Worm (Caenorhabditis elegans): Measurements from ENCODE around the gene ZK938.10.

Gene ZK938.10

ce11 chrII:9845239-9845638, 5.6 kb downstream of the ZK938.10 start, which contains the start of gene chil-9:
Gene chil-9, minus strand, starts transcription at chrII:9845339.
- TF ChIP-seq flt-1 (GFP tag; IDR thresholded peaks at IDR 0.05) (no peak), scrt-1 (GFP tag; IDR thresholded peaks at IDR 0.05) (no peak), hmbx-1 (tag; optimal IDR thresholded peaks at IDR 0.05) (no peak), aly-1 (tag; optimal IDR thresholded peaks at IDR 0.05) (no peak), ets-7 (tag; optimal IDR thresholded peaks at IDR 0.05) (no peak), hmg-4 (GFP tag; optimal IDR thresholded peaks at IDR 0.05) (no peak), B0310.2 (tag; optimal IDR thresholded peaks at IDR 0.05) (no peak), tbx-11 (GFP tag; IDR thresholded peaks at IDR 0.05) (no peak), F13C5.2 (tag; optimal IDR thresholded peaks at IDR 0.05) (no peak)

- TF ChIP-seq hnd-1 (tag; optimal IDR thresholded peaks at IDR 0.05): no peak
- TF ChIP-seq ama-1 (optimal IDR thresholded peaks at IDR 0.05): no peak
- no peak for TF ChIP-seq F13C5.2 (tag; optimal IDR thresholded peaks at IDR 0.05)
- TF ChIP-seq pes-1 (GFP tag; IDR thresholded peaks at IDR 0.05): no peak
- TF ChIP-seq hmbx-1 (tag; optimal IDR thresholded peaks at IDR 0.05): no peak
- TF ChIP-seq tbx-37 (GFP tag; conservative IDR thresholded peaks at IDR 0.05): no peak
- TF ChIP-seq hmg-4 (GFP tag; optimal IDR thresholded peaks at IDR 0.05): no peak
- TF ChIP-seq tra-4 (tag; optimal IDR thresholded peaks at IDR 0.05): no peak
- TF ChIP-seq tbx-11 (GFP tag; IDR thresholded peaks at IDR 0.05): no peak
- TF ChIP-seq sea-1 (GFP tag; conservative IDR thresholded peaks at IDR 0.05): no peak
- no peak for TF ChIP-seq ceh-13 (GFP tag; optimal IDR thresholded peaks at IDR 0.05)
Observed at ce11 chrII:9841985-9842505, 8.8 kb downstream of the ZK938.10 start, which contains the start of gene rnh-1.2. Gene rnh-1.2, minus strand, starts transcription at chrII:9842035.

DNA sequence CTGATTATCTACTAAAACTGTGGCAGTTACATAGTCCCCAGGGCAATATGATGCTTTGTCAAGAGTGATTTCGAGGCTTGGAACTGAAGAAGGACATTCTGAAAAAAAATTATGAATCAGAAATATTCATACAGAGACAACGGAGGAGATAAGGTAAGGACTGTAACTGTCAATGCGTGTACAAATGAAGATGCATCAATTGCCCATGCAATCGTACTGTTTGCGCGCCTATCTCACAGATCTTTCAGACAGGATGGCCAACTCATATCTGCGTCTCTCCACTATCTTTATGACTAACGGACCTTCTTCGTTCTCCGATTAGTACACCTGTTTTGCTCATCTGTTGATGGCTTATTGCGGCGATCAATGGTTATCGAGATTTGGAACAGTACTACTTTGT, 10.5 kb downstream of the ZK938.10 start, which contains the start of gene ZK938.11:
Gene ZK938.11 (minus strand): TSS at position 101 of the 400 bp plus-strand sequence.
- TF ChIP-seq ama-1 (optimal IDR thresholded peaks at IDR 0.05): no peak
- TF ChIP-seq sea-1 (GFP tag; conservative IDR thresholded peaks at IDR 0.05): no peak
- TF ChIP-seq pes-1 (GFP tag; IDR thresholded peaks at IDR 0.05): no peak

DNA sequence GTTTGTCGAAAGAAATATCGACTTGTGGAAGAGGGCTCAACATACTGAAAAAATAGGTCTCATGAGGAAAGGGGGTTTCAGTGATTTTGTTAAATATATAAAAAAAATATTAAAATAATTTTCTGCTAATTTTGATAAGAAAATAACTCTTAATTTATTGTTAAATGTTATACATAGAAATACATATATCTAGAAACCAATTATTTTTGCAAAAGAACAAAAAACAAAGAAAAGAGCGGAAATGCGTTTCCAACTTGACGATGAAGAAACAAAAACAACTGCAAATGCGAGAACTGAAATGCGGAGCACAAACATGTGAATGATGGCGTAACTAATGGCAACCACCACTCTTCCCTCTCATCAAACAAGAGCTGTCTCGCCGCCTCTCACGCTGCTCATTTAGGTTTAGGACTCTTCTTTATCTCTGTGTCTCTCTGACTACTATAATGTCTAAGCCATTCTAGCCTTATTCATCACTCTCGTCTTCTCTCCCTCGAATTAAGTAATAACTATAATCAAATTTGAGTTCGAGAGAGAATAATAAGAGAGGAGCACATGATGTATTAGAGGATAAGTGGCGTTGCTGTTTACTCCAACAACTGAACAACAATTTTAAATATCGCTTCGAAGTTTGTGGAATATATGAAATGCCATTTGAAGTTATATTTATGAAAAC, 12.4 kb downstream of the ZK938.10 start, which contains the start of gene arrd-4:
Gene arrd-4 (minus strand): TSS at position 51 of the 676 bp plus-strand sequence.
- TF ChIP-seq ama-1 (optimal IDR thresholded peaks at IDR 0.05): no peak
- no peak for TF ChIP-seq B0310.2 (tag; optimal IDR thresholded peaks at IDR 0.05)
- TF ChIP-seq hmbx-1 (tag; optimal IDR thresholded peaks at IDR 0.05): no peak
- no peak for TF ChIP-seq scrt-1 (GFP tag; IDR thresholded peaks at IDR 0.05)
- no peak for TF ChIP-seq tra-4 (tag; optimal IDR thresholded peaks at IDR 0.05)
- no peak for TF ChIP-seq sea-1 (GFP tag; conservative IDR thresholded peaks at IDR 0.05)
- TF ChIP-seq tbx-11 (GFP tag; IDR thresholded peaks at IDR 0.05): no peak
- TF ChIP-seq tbx-37 (GFP tag; conservative IDR thresholded peaks at IDR 0.05): no peak
- no peak for TF ChIP-seq hmg-4 (GFP tag; optimal IDR thresholded peaks at IDR 0.05)
- no peak for TF ChIP-seq ceh-13 (GFP tag; optimal IDR thresholded peaks at IDR 0.05)
- TF ChIP-seq flt-1 (GFP tag; IDR thresholded peaks at IDR 0.05): no peak
- no peak for TF ChIP-seq pes-1 (GFP tag; IDR thresholded peaks at IDR 0.05)

DNA sequence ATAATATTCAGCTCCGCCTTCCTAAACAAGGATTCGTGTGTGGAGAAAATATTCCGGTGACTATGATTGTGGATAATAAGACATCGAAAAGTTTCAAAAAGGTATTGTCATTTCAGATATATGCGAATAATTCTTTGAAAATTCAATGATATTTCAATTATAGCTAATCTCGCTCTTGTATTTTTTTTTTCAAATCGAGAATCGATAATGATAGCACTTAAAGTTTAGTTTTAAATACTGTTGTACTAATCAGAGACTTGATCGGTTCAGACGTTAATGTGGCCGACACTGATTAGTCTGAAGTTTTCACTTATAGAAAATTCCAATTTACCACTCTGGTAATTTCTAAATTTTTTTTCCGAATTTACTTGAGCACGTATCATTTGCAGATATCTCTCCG, 14.9 kb downstream of the ZK938.10 start:
- no peak for TF ChIP-seq tra-4 (tag; optimal IDR thresholded peaks at IDR 0.05)
- no peak for TF ChIP-seq pes-1 (GFP tag; IDR thresholded peaks at IDR 0.05)
- TF ChIP-seq scrt-1 (GFP tag; IDR thresholded peaks at IDR 0.05): no peak
- no peak for TF ChIP-seq tbx-11 (GFP tag; IDR thresholded peaks at IDR 0.05)
- no peak for TF ChIP-seq sea-1 (GFP tag; conservative IDR thresholded peaks at IDR 0.05)
- no peak for TF ChIP-seq F13C5.2 (tag; optimal IDR thresholded peaks at IDR 0.05)
- TF ChIP-seq ceh-13 (GFP tag; optimal IDR thresholded peaks at IDR 0.05): no peak
- TF ChIP-seq hmg-4 (GFP tag; optimal IDR thresholded peaks at IDR 0.05): no peak
- TF ChIP-seq aly-1 (tag; optimal IDR thresholded peaks at IDR 0.05): no peak
- no peak for TF ChIP-seq flt-1 (GFP tag; IDR thresholded peaks at IDR 0.05)
- TF ChIP-seq hnd-1 (tag; optimal IDR thresholded peaks at IDR 0.05): no peak

DNA sequence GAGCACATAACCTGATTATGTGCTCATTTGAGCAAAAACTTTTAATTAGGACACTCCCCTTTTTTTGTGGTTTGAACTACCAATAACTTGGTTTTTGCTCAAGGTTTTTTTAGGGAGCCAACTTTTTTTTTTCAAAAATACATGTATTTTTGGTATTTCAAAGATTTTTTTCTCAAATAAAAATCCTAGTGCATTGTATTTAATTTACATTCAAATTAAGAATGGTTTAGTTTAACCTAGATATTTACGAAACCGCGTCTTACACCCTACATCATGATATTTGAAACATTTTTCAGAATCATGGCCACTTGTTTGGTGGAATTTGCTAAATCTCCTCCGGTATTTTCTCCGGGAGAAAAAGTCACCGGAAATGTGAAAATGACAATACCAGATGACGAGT, 15.9 kb downstream of the ZK938.10 start, which contains the start of gene arrd-5:
Gene arrd-5 (plus strand): TSS at position 301 of the 400 bp plus-strand sequence.
- no peak for TF ChIP-seq aly-1 (tag; optimal IDR thresholded peaks at IDR 0.05)
- TF ChIP-seq tbx-37 (GFP tag; conservative IDR thresholded peaks at IDR 0.05): no peak
- TF ChIP-seq ama-1 (optimal IDR thresholded peaks at IDR 0.05): no peak
- TF ChIP-seq hmbx-1 (tag; optimal IDR thresholded peaks at IDR 0.05): no peak
- TF ChIP-seq tra-4 (tag; optimal IDR thresholded peaks at IDR 0.05): no peak
- no peak for TF ChIP-seq ceh-36 (tag; optimal IDR thresholded peaks at IDR 0.05)
- TF ChIP-seq tbx-11 (GFP tag; IDR thresholded peaks at IDR 0.05): no peak
- TF ChIP-seq B0310.2 (tag; optimal IDR thresholded peaks at IDR 0.05): no peak
- no peak for TF ChIP-seq ceh-13 (GFP tag; optimal IDR thresholded peaks at IDR 0.05)

DNA sequence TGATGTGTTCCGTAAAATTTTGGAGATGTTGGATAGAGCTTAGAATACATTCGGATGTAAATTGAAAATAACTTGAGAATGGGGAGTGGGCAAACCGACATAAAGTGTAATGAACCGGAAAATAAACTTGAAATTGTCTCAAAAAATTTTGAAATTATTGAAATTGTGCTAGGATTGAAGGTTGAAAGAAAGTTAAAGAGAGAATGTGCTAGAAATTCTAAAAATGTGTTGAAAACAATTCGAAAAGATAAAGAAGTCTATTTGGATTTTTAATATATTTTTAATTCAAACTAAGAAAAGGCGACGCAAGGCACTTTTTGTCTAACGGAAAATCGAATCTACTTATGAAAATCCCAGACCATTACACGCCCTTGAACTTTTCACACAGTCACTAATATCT, 17.0 kb downstream of the ZK938.10 start, which contains the start of gene ZK938.3:
Gene ZK938.3 (minus strand): TSS at position 101 of the 400 bp plus-strand sequence.
- TF ChIP-seq hmg-4 (GFP tag; optimal IDR thresholded peaks at IDR 0.05) (no peak), ceh-13 (GFP tag; optimal IDR thresholded peaks at IDR 0.05) (no peak), sea-1 (GFP tag; conservative IDR thresholded peaks at IDR 0.05) (no peak), flt-1 (GFP tag; IDR thresholded peaks at IDR 0.05) (no peak), pes-1 (GFP tag; IDR thresholded peaks at IDR 0.05) (no peak), hnd-1 (tag; optimal IDR thresholded peaks at IDR 0.05) (no peak), ama-1 (optimal IDR thresholded peaks at IDR 0.05) (no peak), tbx-37 (GFP tag; conservative IDR thresholded peaks at IDR 0.05) (no peak), ets-7 (tag; optimal IDR thresholded peaks at IDR 0.05) (no peak), tbx-11 (GFP tag; IDR thresholded peaks at IDR 0.05) (no peak)

DNA sequence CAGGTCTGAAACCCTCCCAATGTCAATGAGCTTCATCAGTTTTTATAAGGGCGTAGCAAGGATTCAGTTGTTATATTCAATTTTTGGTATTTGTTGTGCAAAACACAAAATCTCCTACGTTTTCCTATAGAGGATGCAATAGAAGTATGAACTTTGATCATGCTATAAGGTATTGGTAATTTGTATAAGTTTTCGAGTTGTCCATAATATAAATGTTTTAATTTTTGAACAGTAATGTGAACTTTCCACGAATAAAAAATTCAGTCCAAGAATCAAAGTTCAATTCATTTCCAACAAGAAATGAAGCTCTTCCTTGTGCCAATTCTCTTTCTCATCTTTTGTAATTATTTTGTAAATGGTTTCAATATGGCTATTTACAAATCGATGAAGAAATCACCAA, 19.8 kb downstream of the ZK938.10 start, which contains the start of gene ZK938.12:
Gene ZK938.12 (plus strand): TSS at position 301 of the 400 bp plus-strand sequence.
- no peak for TF ChIP-seq tbx-11 (GFP tag; IDR thresholded peaks at IDR 0.05)
- TF ChIP-seq hmbx-1 (tag; optimal IDR thresholded peaks at IDR 0.05): no peak
- no peak for TF ChIP-seq ets-7 (tag; optimal IDR thresholded peaks at IDR 0.05)
- no peak for TF ChIP-seq sea-1 (GFP tag; conservative IDR thresholded peaks at IDR 0.05)
- TF ChIP-seq scrt-1 (GFP tag; IDR thresholded peaks at IDR 0.05): no peak
- TF ChIP-seq aly-1 (tag; optimal IDR thresholded peaks at IDR 0.05): no peak
- TF ChIP-seq hnd-1 (tag; optimal IDR thresholded peaks at IDR 0.05): no peak
- TF ChIP-seq pes-1 (GFP tag; IDR thresholded peaks at IDR 0.05): no peak
- TF ChIP-seq B0310.2 (tag; optimal IDR thresholded peaks at IDR 0.05): no peak
- no peak for TF ChIP-seq flt-1 (GFP tag; IDR thresholded peaks at IDR 0.05)
- no peak for TF ChIP-seq tbx-37 (GFP tag; conservative IDR thresholded peaks at IDR 0.05)
